Fruit fly (Drosophila melanogaster) whole organism, embryonic: ENCODE data around the gene Irc.
A peak's percentile ranks its signal among the peaks of the same experiment; 100 is the strongest.

ENCODE experiments used
- Blimp-1 ChIP-seq: fragments of 200-800 bp; sonication (Bioruptor generic); optimal IDR thresholded peaks from 3 replicates; lab custom pipeline; 2018; ENCODE audit warnings: missing biosample characterization, missing genetic modification characterization, mild to moderate bottlenecking, moderate library complexity, missing genetic modification reagents
- CG10147 ChIP-seq: fragments of 200-800 bp; sonication (Bioruptor generic); optimal IDR thresholded peaks from 2 replicates; lab custom pipeline; 2019; ENCODE audit warnings: missing biosample characterization, mild to moderate bottlenecking, missing genetic modification characterization, moderate library complexity
- CG10565 ChIP-seq: fragments of 200-800 bp; sonication (Bioruptor generic); optimal IDR thresholded peaks from 3 replicates; lab custom pipeline; 2016; ENCODE audit warnings: missing biosample characterization, mild to moderate bottlenecking, missing genetic modification characterization
- CG11093 ChIP-seq: fragments of 200-800 bp; sonication (Bioruptor generic); IDR thresholded peaks from 3 replicates; pipeline ENCODE4 v1.3.6; 2022; ENCODE audit warnings: missing biosample characterization, missing genetic modification characterization
- CG11504 ChIP-seq: fragments of 200-800 bp; sonication (Bioruptor generic); optimal IDR thresholded peaks from 3 replicates; lab custom pipeline; 2019; ENCODE audit warnings: missing biosample characterization, mild to moderate bottlenecking, missing genetic modification characterization, moderate library complexity
- CG11696 ChIP-seq: fragments of 200-800 bp; sonication (Bioruptor generic); IDR thresholded peaks from 2 replicates; pipeline ENCODE4 v1.3.6; 2022; ENCODE audit warnings: missing biosample characterization, missing genetic modification characterization
- CG12659 ChIP-seq: fragments of 200-800 bp; sonication (Bioruptor generic); optimal IDR thresholded peaks from 3 replicates; lab custom pipeline; 2017; ENCODE audit warnings: mild to moderate bottlenecking, missing biosample characterization, missing genetic modification reagents, missing genetic modification characterization
- CG12769 ChIP-seq: fragments of 200-800 bp; sonication (Bioruptor generic); optimal IDR thresholded peaks from 2 replicates; lab custom pipeline; 2019; ENCODE audit warnings: missing biosample characterization, mild to moderate bottlenecking, missing genetic modification characterization, moderate library complexity
- CG14965 ChIP-seq: fragments of 200-800 bp; sonication (Bioruptor generic); optimal IDR thresholded peaks from 2 replicates; lab custom pipeline; 2016; ENCODE audit warnings: missing biosample characterization, missing genetic modification characterization, borderline replicate concordance
- CG15514 ChIP-seq: fragments of 200-800 bp; sonication (Bioruptor generic); optimal IDR thresholded peaks from 3 replicates; lab custom pipeline; 2017; ENCODE audit warnings: missing biosample characterization, missing genetic modification characterization, mild to moderate bottlenecking, moderate library complexity, missing genetic modification reagents
- CG31441 ChIP-seq: fragments of 200-800 bp; sonication (Bioruptor generic); IDR thresholded peaks from 2 replicates; pipeline ENCODE4 v1.3.6; 2022; ENCODE audit warnings: missing biosample characterization, missing genetic modification characterization
- CG3407 ChIP-seq: fragments of 200-800 bp; sonication (Bioruptor generic); optimal IDR thresholded peaks from 2 replicates; lab custom pipeline; 2018; ENCODE audit warnings: missing biosample characterization, mild to moderate bottlenecking, missing genetic modification characterization
- CG3838 ChIP-seq: fragments of 200-800 bp; sonication (Bioruptor generic); optimal IDR thresholded peaks from 3 replicates; lab custom pipeline; 2016; ENCODE audit warnings: missing biosample characterization, missing genetic modification characterization
- CG4282 ChIP-seq: fragments of 200-800 bp; sonication (Bioruptor generic); optimal IDR thresholded peaks from 2 replicates; lab custom pipeline; 2016; ENCODE audit warnings: missing biosample characterization, missing genetic modification characterization
- CG4424 ChIP-seq: fragments of 200-800 bp; sonication (Bioruptor generic); optimal IDR thresholded peaks from 3 replicates; lab custom pipeline; 2016; ENCODE audit warnings: missing biosample characterization, missing genetic modification characterization
- CG9727 ChIP-seq: fragments of 200-800 bp; sonication (Bioruptor generic); optimal IDR thresholded peaks from 3 replicates; lab custom pipeline; 2017; ENCODE audit warnings: missing biosample characterization, mild to moderate bottlenecking, missing genetic modification characterization
- CG9797 ChIP-seq: fragments of 200-800 bp; sonication (Bioruptor generic); optimal IDR thresholded peaks from 3 replicates; lab custom pipeline; 2018; ENCODE audit warnings: missing biosample characterization, mild to moderate bottlenecking, missing genetic modification characterization
- D19A ChIP-seq: fragments of 200-800 bp; optimal IDR thresholded peaks from 3 replicates; lab custom pipeline; 2019; ENCODE audit warnings: missing biosample characterization, mild to moderate bottlenecking, missing genetic modification characterization, moderate library complexity
- Dip2 ChIP-seq: fragments of 200-800 bp; sonication (Bioruptor generic); IDR thresholded peaks from 2 replicates; pipeline ENCODE4 v1.3.6; 2022; ENCODE audit warnings: missing biosample characterization, missing genetic modification characterization
- Doc2 ChIP-seq: fragments of 200-800 bp; sonication (Bioruptor generic); IDR thresholded peaks from 2 replicates; pipeline ENCODE4 v1.3.6; 2022; ENCODE audit warnings: missing biosample characterization, missing genetic modification characterization
- Hmr ChIP-seq: fragments of 200-800 bp; sonication (Bioruptor generic); optimal IDR thresholded peaks from 3 replicates; lab custom pipeline; 2017; ENCODE audit warnings: mild to moderate bottlenecking, missing biosample characterization, missing genetic modification reagents, missing genetic modification characterization
- MESR4 ChIP-seq: fragments of 200-800 bp; sonication (Bioruptor generic); optimal IDR thresholded peaks from 2 replicates; lab custom pipeline; 2018; ENCODE audit warnings: missing biosample characterization, mild to moderate bottlenecking, missing genetic modification characterization, moderate library complexity
- Ravus ChIP-seq: fragments of 200-800 bp; sonication (Bioruptor generic); IDR thresholded peaks from 2 replicates; pipeline ENCODE4 v1.3.6; 2022; ENCODE audit warnings: missing biosample characterization, missing genetic modification characterization
- Sox100B ChIP-seq: fragments of 200-800 bp; sonication (Bioruptor generic); optimal IDR thresholded peaks from 3 replicates; lab custom pipeline; 2018; ENCODE audit warnings: missing biosample characterization, mild to moderate bottlenecking, missing genetic modification characterization
- Usf ChIP-seq: fragments of 200-800 bp; sonication (Bioruptor generic); optimal IDR thresholded peaks from 2 replicates; lab custom pipeline; 2017; ENCODE audit warnings: missing genotype, missing biosample characterization, missing genetic modification characterization
- Vsx1 ChIP-seq: fragments of 200-800 bp; sonication (Bioruptor generic); optimal IDR thresholded peaks from 2 replicates; lab custom pipeline; 2017; ENCODE audit warnings: missing biosample characterization, mild to moderate bottlenecking, missing genetic modification characterization, missing genetic modification reagents
- Xrp1 ChIP-seq: fragments of 200-800 bp; sonication (Bioruptor generic); IDR thresholded peaks from 2 replicates; pipeline ENCODE4 v1.3.6; 2022; ENCODE audit warnings: missing biosample characterization, missing genetic modification characterization
- ab ChIP-seq: fragments of 200-800 bp; sonication (Bioruptor generic); optimal IDR thresholded peaks from 2 replicates; lab custom pipeline; 2016; ENCODE audit warnings: missing biosample characterization, missing genetic modification characterization
- ap ChIP-seq: fragments of 200-800 bp; sonication (Bioruptor generic); IDR thresholded peaks from 2 replicates; pipeline ENCODE4 v1.3.6; 2022; ENCODE audit warnings: missing biosample characterization, missing genetic modification characterization
- az2 ChIP-seq: fragments of 200-800 bp; sonication (Bioruptor generic); optimal IDR thresholded peaks from 3 replicates; lab custom pipeline; 2016; ENCODE audit warnings: missing biosample characterization, missing genetic modification characterization
- btn ChIP-seq: fragments of 200-800 bp; sonication (Bioruptor generic); optimal IDR thresholded peaks from 2 replicates; lab custom pipeline; 2016; ENCODE audit warnings: missing biosample characterization, missing genetic modification characterization
- cg ChIP-seq: fragments of 200-800 bp; sonication (Bioruptor generic); optimal IDR thresholded peaks from 3 replicates; lab custom pipeline; 2019; ENCODE audit warnings: missing biosample characterization, mild to moderate bottlenecking, missing genetic modification characterization, moderate library complexity
- cwo ChIP-seq: fragments of 200-800 bp; sonication (Bioruptor generic); optimal IDR thresholded peaks from 3 replicates; lab custom pipeline; 2017; ENCODE audit warnings: missing biosample characterization, missing genetic modification characterization, mild to moderate bottlenecking, moderate library complexity, missing genetic modification reagents
- dati ChIP-seq: fragments of 200-800 bp; sonication (Bioruptor generic); IDR thresholded peaks from 2 replicates; pipeline ENCODE4 v1.3.6; 2022; ENCODE audit warnings: missing biosample characterization, missing genetic modification characterization
- dpn ChIP-seq, 2 experiments: fragments of 200-800 bp; sonication (Bioruptor generic); optimal IDR thresholded peaks; 3 replicates each; lab custom pipeline; 2016; ENCODE audit warnings: missing biosample characterization in 2 of 2, missing genetic modification characterization in 2 of 2
- en ChIP-seq: fragments of 200-800 bp; sonication (Bioruptor generic); optimal IDR thresholded peaks from 2 replicates; lab custom pipeline; 2016; ENCODE audit warnings: missing biosample characterization, missing genetic modification characterization
- fu2 ChIP-seq: fragments of 200-800 bp; sonication (Bioruptor generic); optimal IDR thresholded peaks from 2 replicates; lab custom pipeline; 2016; ENCODE audit warnings: missing biosample characterization, missing genetic modification characterization
- grn ChIP-seq: fragments of 200-800 bp; sonication (Bioruptor generic); optimal IDR thresholded peaks from 3 replicates; lab custom pipeline; 2017; ENCODE audit warnings: missing biosample characterization, missing genetic modification characterization
- hbn ChIP-seq: fragments of 200-800 bp; sonication (Bioruptor generic); IDR thresholded peaks from 2 replicates; pipeline ENCODE4 v1.3.6; 2022; ENCODE audit warnings: missing biosample characterization, missing genetic modification characterization; ENCODE audit not compliant: partially characterized antibody
- klu ChIP-seq: fragments of 200-800 bp; sonication (Bioruptor generic); IDR thresholded peaks from 2 replicates; pipeline ENCODE4 v1.3.6; 2022; ENCODE audit warnings: missing biosample characterization, missing genetic modification characterization
- lov ChIP-seq, 2 experiments: fragments of 200-800 bp in 1 of 2; fragments of >200 bp in 1 of 2; sonication (Bioruptor generic) in 1 of 2; IDR thresholded peaks in 1 of 2; optimal IDR thresholded peaks in 1 of 2; 2 replicates in 1 of 2; 3 replicates in 1 of 2; pipeline versions ENCODE4 v1.3.6 to Lab custom; 2017 to 2022; ENCODE audit warnings: missing biosample characterization in 1 of 2, missing genetic modification characterization in 1 of 2
- luna ChIP-seq: fragments of 200-800 bp; sonication (Bioruptor generic); optimal IDR thresholded peaks from 2 replicates; lab custom pipeline; 2016; ENCODE audit warnings: missing biosample characterization, missing genetic modification characterization
- mam ChIP-seq: fragments of 200-800 bp; sonication (Bioruptor generic); optimal IDR thresholded peaks from 3 replicates; lab custom pipeline; 2016; ENCODE audit warnings: missing biosample characterization, missing genetic modification characterization
- odd ChIP-seq: fragments of 200-800 bp; sonication (Bioruptor generic); optimal IDR thresholded peaks from 2 replicates; lab custom pipeline; 2017; ENCODE audit warnings: missing biosample characterization, mild to moderate bottlenecking, missing genetic modification characterization
- onecut ChIP-seq: fragments of 200-800 bp; sonication (Bioruptor generic); IDR thresholded peaks from 2 replicates; pipeline ENCODE4 v1.3.6; 2022; ENCODE audit warnings: missing biosample characterization, missing genetic modification characterization
- row ChIP-seq: fragments of 200-800 bp; sonication (Bioruptor generic); IDR thresholded peaks from 3 replicates; pipeline ENCODE4 v1.3.6; 2022; ENCODE audit warnings: missing biosample characterization, missing genetic modification characterization
- sc ChIP-seq, 3 experiments: fragments of >200 bp in 2 of 3; fragments of 200-800 bp in 1 of 3; sonication (Bioruptor generic) in 1 of 3; optimal IDR thresholded peaks; 2 replicates in 2 of 3; 3 replicates in 1 of 3; lab custom pipeline; 2017; ENCODE audit warnings: mild to moderate bottlenecking in 1 of 3, missing biosample characterization in 1 of 3, missing genetic modification characterization in 1 of 3, missing genetic modification reagents in 1 of 3
- sisA ChIP-seq: fragments of 200-800 bp; sonication (Bioruptor generic); IDR thresholded peaks from 2 replicates; pipeline ENCODE4 v1.3.6; 2022; ENCODE audit warnings: missing biosample characterization, missing genetic modification characterization
- ssp ChIP-seq: fragments of 200-800 bp; sonication (Bioruptor generic); IDR thresholded peaks from 2 replicates; pipeline ENCODE4 v1.3.6; 2022; ENCODE audit warnings: missing biosample characterization, missing genetic modification characterization
- tup ChIP-seq: fragments of 200-800 bp; sonication (Bioruptor generic); optimal IDR thresholded peaks from 2 replicates; lab custom pipeline; 2016; ENCODE audit warnings: missing biosample characterization, mild to moderate bottlenecking, missing genetic modification characterization, moderate library complexity

Irc gene

dm6 chr3R:16991781-16992180, 10.9 kb upstream of the Irc start, which contains the start of gene EMC2B (continued):
- TF ChIP-seq tup (no peak), CG9797 (GFP tag; lab: Kevin White, UChicago) (peak; percentile 53), Sox100B (no peak), odd (GFP tag; lab: Kevin White, UChicago) (no peak), ap (GFP tag; lab: Robert Waterston, UW) (no peak), ssp (GFP tag; lab: Robert Waterston, UW) (no peak), Ravus (GFP tag; lab: Robert Waterston, UW) (no peak), sc (optimal IDR thresholded peaks at IDR 0.05; lab: Kevin White, UChicago) (no peak), sc (GFP tag; optimal IDR thresholded peaks at IDR 0.05; lab: Kevin White, UChicago) (no peak), grn (GFP tag; lab: Kevin White, UChicago) (no peak), Vsx1 (no peak), fu2 (GFP tag; lab: Kevin White, UChicago) (no peak), CG10147 (GFP tag; lab: Kevin White, UChicago) (no peak), CG31441 (GFP tag; lab: Robert Waterston, UW) (no peak), hbn (GFP tag; lab: Robert Waterston, UW) (no peak), CG15514 (peak; percentile 26), luna (GFP tag; lab: Kevin White, UChicago) (no peak), Usf (GFP tag; lab: Kevin White, UChicago) (no peak), az2 (GFP tag; lab: Kevin White, UChicago) (no peak), CG12659 (peak; percentile 65), en (GFP tag; lab: Kevin White, UChicago) (no peak), cg (GFP tag; lab: Kevin White, UChicago) (no peak), Blimp-1 (GFP tag; lab: Kevin White, UChicago) (no peak), dati (GFP tag; lab: Robert Waterston, UW) (no peak), CG3838 (no peak), CG12769 (tag; lab: Kevin White, UChicago) (peak; percentile 37), cwo (no peak), klu (GFP tag; lab: Robert Waterston, UW) (no peak), onecut (GFP tag; lab: Robert Waterston, UW) (no peak; the same call in 1 of the 2 replicates), CG3407 (GFP tag; lab: Kevin White, UChicago) (no peak), dpn (GFP tag; optimal IDR thresholded peaks at IDR 0.05; lab: Kevin White, UChicago) (peak; percentile 46 to 62), CG10565 (no peak), CG9727 (peak; percentile 16), btn (no peak), CG11696 (no peak), Doc2 (no peak), D19A (tag; lab: Kevin White, UChicago) (peak; percentile 81), row (GFP tag; lab: Robert Waterston, UW) (no peak), Hmr (peak; percentile 49), lov (optimal IDR thresholded peaks at IDR 0.05; lab: Kevin White, UChicago) (no peak), lov (GFP tag; IDR thresholded peaks at IDR 0.05; lab: Robert Waterston, UW) (no peak), Xrp1 (GFP tag; lab: Robert Waterston, UW) (no peak), MESR4 (GFP tag; lab: Kevin White, UChicago) (peak; percentile 53), ab (GFP tag; lab: Kevin White, UChicago) (no peak), CG11093 (no peak), Dip2 (GFP tag; lab: Robert Waterston, UW) (no peak), mam (peak; percentile 56), CG14965 (GFP tag; lab: Kevin White, UChicago) (no peak), sisA (GFP tag; lab: Robert Waterston, UW) (no peak), CG4282 (no peak), CG4424 (GFP tag; lab: Kevin White, UChicago) (peak; percentile 5), CG11504 (peak; percentile 45)
